Worm (Caenorhabditis elegans) whole organism, L2 larva: Measurements from ENCODE around the gene his-32.

Experiments
- C34F6.9 ChIP-seq: fragments of 150-350 bp; optimal IDR thresholded peaks from 2 replicates; lab custom pipeline; 2014; ENCODE audit warnings: missing biosample characterization, missing genetic modification characterization
- F13H6.1 ChIP-seq: sonication (generic microtip); optimal IDR thresholded peaks from 2 replicates; lab custom pipeline; 2016; ENCODE audit warnings: missing genetic modification characterization, missing compliant biosample characterization
- R02D3.7 ChIP-seq: fragments of 150-350 bp; optimal IDR thresholded peaks from 2 replicates; lab custom pipeline; 2014; ENCODE audit warnings: missing biosample characterization, missing genetic modification characterization
- Y55F3AM.14 ChIP-seq: fragments of 200-800 bp; sonication (Bioruptor generic); optimal IDR thresholded peaks from 2 replicates; lab custom pipeline; 2018; ENCODE audit warnings: mild to moderate bottlenecking, missing genetic modification characterization, missing compliant biosample characterization
- ZK546.5 ChIP-seq: sonication (generic microtip); optimal IDR thresholded peaks from 2 replicates; lab custom pipeline; 2017; ENCODE audit warnings: missing biosample characterization, missing genetic modification characterization
- alr-1 ChIP-seq: fragments of 150-350 bp; optimal IDR thresholded peaks from 2 replicates; lab custom pipeline; 2014; ENCODE audit warnings: missing biosample characterization, missing genetic modification characterization
- aly-2 ChIP-seq: fragments of 150-350 bp; optimal IDR thresholded peaks from 2 replicates; lab custom pipeline; 2014; ENCODE audit warnings: missing biosample characterization, missing genetic modification characterization
- ama-1 ChIP-seq: fragments of 150-350 bp; optimal IDR thresholded peaks from 2 replicates; lab custom pipeline; 2018; ENCODE audit warnings: inconsistent platforms
- blmp-1 ChIP-seq: sonication (generic microtip); optimal IDR thresholded peaks from 2 replicates; lab custom pipeline; 2017; ENCODE audit warnings: missing genetic modification characterization, mild to moderate bottlenecking, missing compliant biosample characterization, antibody characterized with exemption, moderate library complexity; ENCODE audit not compliant: insufficient read depth
- ceh-16 ChIP-seq: fragments of 150-350 bp; optimal IDR thresholded peaks from 2 replicates; lab custom pipeline; 2014; ENCODE audit warnings: missing biosample characterization, missing genetic modification characterization
- ceh-82 ChIP-seq: fragments of 150-350 bp; optimal IDR thresholded peaks from 2 replicates; lab custom pipeline; 2014; ENCODE audit warnings: missing biosample characterization, missing genetic modification characterization
- crh-2 ChIP-seq: sonication (generic microtip); optimal IDR thresholded peaks from 2 replicates; lab custom pipeline; 2017; ENCODE audit warnings: missing biosample characterization, missing genetic modification characterization
- dmd-4 ChIP-seq: sonication (generic microtip); optimal IDR thresholded peaks from 2 replicates; lab custom pipeline; 2017; ENCODE audit warnings: missing biosample characterization, missing genetic modification characterization
- egl-27 ChIP-seq: sonication (generic microtip); optimal IDR thresholded peaks from 3 replicates; lab custom pipeline; 2017; ENCODE audit warnings: missing biosample characterization, missing genetic modification reagents, missing genetic modification characterization
- elt-1 ChIP-seq: fragments of 150-350 bp; optimal IDR thresholded peaks from 2 replicates; lab custom pipeline; 2014; ENCODE audit warnings: missing biosample characterization, missing genetic modification characterization
- elt-3 ChIP-seq: sonication (generic microtip); optimal IDR thresholded peaks from 2 replicates; lab custom pipeline; 2017; ENCODE audit warnings: missing biosample characterization, missing genetic modification characterization
- gmeb-1 ChIP-seq: fragments of 150-350 bp; optimal IDR thresholded peaks from 2 replicates; lab custom pipeline; 2014; ENCODE audit warnings: missing biosample characterization, missing genetic modification characterization
- lin-11 ChIP-seq: fragments of 150-350 bp; sonication (generic microtip); optimal IDR thresholded peaks from 2 replicates; lab custom pipeline; 2014; ENCODE audit warnings: missing biosample characterization, missing genetic modification characterization, inconsistent platforms, mixed read lengths
- lin-13 ChIP-seq: fragments of 150-350 bp; optimal IDR thresholded peaks from 2 replicates; lab custom pipeline; 2014; ENCODE audit warnings: missing biosample characterization, missing genetic modification reagents, missing genetic modification characterization
- lin-39 ChIP-seq: fragments of 150-350 bp; optimal IDR thresholded peaks from 2 replicates; lab custom pipeline; 2014; ENCODE audit warnings: missing biosample characterization, missing genetic modification reagents, missing genetic modification characterization
- lsy-2 ChIP-seq, 2 experiments: fragments of 150-350 bp in 1 of 2; sonication (generic microtip) in 1 of 2; optimal IDR thresholded peaks; 2 replicates each; lab custom pipeline; 2014 to 2017; ENCODE audit warnings: missing biosample characterization in 2 of 2, missing genetic modification characterization in 2 of 2
- mab-5 ChIP-seq: fragments of 150-350 bp; optimal IDR thresholded peaks from 2 replicates; lab custom pipeline; 2014; ENCODE audit warnings: missing biosample characterization, missing genetic modification characterization
- mbf-1 ChIP-seq: sonication (generic microtip); optimal IDR thresholded peaks from 2 replicates; lab custom pipeline; 2017; ENCODE audit warnings: missing biosample characterization, missing genetic modification characterization
- mdl-1 ChIP-seq, 2 experiments: fragments of 150-350 bp in 1 of 2; sonication (generic microtip) in 1 of 2; optimal IDR thresholded peaks; 2 replicates each; lab custom pipeline; 2017; ENCODE audit warnings: missing biosample characterization in 2 of 2, missing genetic modification characterization in 2 of 2
- nhr-10 ChIP-seq: sonication (generic microtip); optimal IDR thresholded peaks from 2 replicates; lab custom pipeline; 2017; ENCODE audit warnings: missing biosample characterization, missing genetic modification characterization
- nhr-11 ChIP-seq: fragments of 150-350 bp; optimal IDR thresholded peaks from 2 replicates; lab custom pipeline; 2014; ENCODE audit warnings: missing biosample characterization, missing genetic modification characterization
- nhr-12 ChIP-seq: fragments of 150-350 bp; optimal IDR thresholded peaks from 2 replicates; lab custom pipeline; 2014; ENCODE audit warnings: missing biosample characterization, missing genetic modification characterization
- nhr-129 ChIP-seq: fragments of 150-350 bp; optimal IDR thresholded peaks from 2 replicates; lab custom pipeline; 2014; ENCODE audit warnings: missing biosample characterization, missing genetic modification characterization
- nhr-21 ChIP-seq: fragments of 150-350 bp; optimal IDR thresholded peaks from 2 replicates; lab custom pipeline; 2014; ENCODE audit warnings: missing biosample characterization, missing genetic modification characterization
- nhr-23 ChIP-seq: fragments of 150-350 bp; optimal IDR thresholded peaks from 2 replicates; lab custom pipeline; 2014; ENCODE audit warnings: missing biosample characterization, missing genetic modification reagents, missing genetic modification characterization
- nhr-237 ChIP-seq: fragments of 150-350 bp; optimal IDR thresholded peaks from 2 replicates; lab custom pipeline; 2014; ENCODE audit warnings: missing biosample characterization, missing genetic modification characterization
- nhr-25 ChIP-seq: fragments of 150-350 bp; sonication (generic microtip); optimal IDR thresholded peaks from 3 replicates; lab custom pipeline; 2014; ENCODE audit warnings: missing biosample characterization, missing genetic modification characterization
- nhr-6 ChIP-seq: fragments of 150-350 bp; optimal IDR thresholded peaks from 2 replicates; lab custom pipeline; 2014; ENCODE audit warnings: missing biosample characterization, missing genetic modification characterization
- nhr-77 ChIP-seq: fragments of 150-350 bp; optimal IDR thresholded peaks from 2 replicates; lab custom pipeline; 2014; ENCODE audit warnings: missing biosample characterization, missing genetic modification characterization
- peb-1 ChIP-seq: fragments of 150-350 bp; optimal IDR thresholded peaks from 2 replicates; lab custom pipeline; 2014; ENCODE audit warnings: missing biosample characterization, missing genetic modification characterization
- sem-4 ChIP-seq: fragments of 150-350 bp; optimal IDR thresholded peaks from 2 replicates; lab custom pipeline; 2014; ENCODE audit warnings: missing biosample characterization, missing genetic modification reagents, missing genetic modification characterization
- skn-1 ChIP-seq: sonication (generic microtip); optimal IDR thresholded peaks from 2 replicates; lab custom pipeline; 2017; ENCODE audit warnings: missing biosample characterization, missing genetic modification characterization
- sma-3 ChIP-seq: sonication (generic microtip); optimal IDR thresholded peaks from 2 replicates; lab custom pipeline; 2016; ENCODE audit warnings: missing genetic modification reagents, missing genetic modification characterization, missing compliant biosample characterization
- sma-9 ChIP-seq, 2 experiments: fragments of 150-350 bp in 1 of 2; sonication (generic microtip) in 1 of 2; optimal IDR thresholded peaks; 2 replicates each; lab custom pipeline; 2014 to 2016; ENCODE audit warnings: missing genetic modification characterization in 2 of 2, mild to moderate bottlenecking in 1 of 2, missing biosample characterization in 1 of 2, missing compliant biosample characterization in 1 of 2, missing genetic modification reagents in 1 of 2, moderate library complexity in 1 of 2
- snpc-4 ChIP-seq: fragments of 150-350 bp; optimal IDR thresholded peaks from 2 replicates; lab custom pipeline; 2014; ENCODE audit warnings: missing biosample characterization, missing genetic modification characterization
- unc-55 ChIP-seq: fragments of 150-350 bp; sonication (generic microtip); optimal IDR thresholded peaks from 3 replicates; lab custom pipeline; 2014; ENCODE audit warnings: missing biosample characterization, missing genetic modification reagents, missing genetic modification characterization
- unc-62 ChIP-seq: fragments of 150-350 bp; optimal IDR thresholded peaks from 2 replicates; lab custom pipeline; 2014; ENCODE audit warnings: missing biosample characterization, missing genetic modification reagents, missing genetic modification characterization
- zag-1 ChIP-seq: fragments of 150-350 bp; optimal IDR thresholded peaks from 2 replicates; lab custom pipeline; 2014; ENCODE audit warnings: missing biosample characterization, missing genetic modification characterization
- ztf-1 ChIP-seq: fragments of 200-800 bp; sonication (Bioruptor generic); conservative IDR thresholded peaks from 2 replicates; pipeline ENCODE4 v1.3.6; 2022; ENCODE audit warnings: missing genetic modification characterization, missing compliant biosample characterization
- ztf-11 ChIP-seq: sonication (generic microtip); optimal IDR thresholded peaks from 2 replicates; lab custom pipeline; 2017; ENCODE audit warnings: missing biosample characterization, missing genetic modification characterization

his-32 gene

ce11 chrIV:8377501-8377900 lies 43.4 kb downstream of the his-32 start, which contains the start of gene D2096.7:
D2096.7 (minus strand) TSS chrIV:8377630.
- TF ChIP-seq nhr-11: no peak
- no peak for TF ChIP-seq R02D3.7 (tag; lab: Kevin White, UChicago)
- peak; percentile 20 for TF ChIP-seq crh-2 (tag; lab: Kevin White, UChicago)
- no peak for TF ChIP-seq nhr-12 (tag; lab: Kevin White, UChicago)
- TF ChIP-seq ceh-82 (tag; lab: Kevin White, UChicago): no peak
- no peak for TF ChIP-seq lin-13 (GFP tag; lab: Kevin White, UChicago)
- TF ChIP-seq peb-1 (tag; lab: Kevin White, UChicago): no peak
- TF ChIP-seq Y55F3AM.14 (GFP tag; lab: Kevin White, UChicago): peak; percentile 3
- no peak for TF ChIP-seq nhr-21

- TF ChIP-seq nhr-237 (no peak), nhr-11 (no peak), lin-11 (tag; lab: Kevin White, UChicago) (no peak), ceh-16 (tag; lab: Kevin White, UChicago) (no peak), skn-1 (no peak), mab-5 (tag; lab: Kevin White, UChicago) (no peak), R02D3.7 (tag; lab: Kevin White, UChicago) (no peak), blmp-1 (tag; lab: Kevin White, UChicago) (no peak), nhr-10 (tag; lab: Kevin White, UChicago) (no peak), mbf-1 (tag; lab: Kevin White, UChicago) (no peak), unc-55 (no peak), F13H6.1 (tag; lab: Kevin White, UChicago) (no peak), lin-39 (tag; lab: Kevin White, UChicago) (no peak), nhr-6 (tag; lab: Kevin White, UChicago) (no peak), egl-27 (tag; lab: Kevin White, UChicago) (no peak), unc-62 (no peak), sem-4 (tag; lab: Kevin White, UChicago) (no peak), lin-13 (GFP tag; lab: Kevin White, UChicago) (no peak)
- TF ChIP-seq, all 48 proteins: peak for 0
These were observed 44.2 kb downstream of the his-32 start for ce11 chrIV:8378280-8378679.

DNA sequence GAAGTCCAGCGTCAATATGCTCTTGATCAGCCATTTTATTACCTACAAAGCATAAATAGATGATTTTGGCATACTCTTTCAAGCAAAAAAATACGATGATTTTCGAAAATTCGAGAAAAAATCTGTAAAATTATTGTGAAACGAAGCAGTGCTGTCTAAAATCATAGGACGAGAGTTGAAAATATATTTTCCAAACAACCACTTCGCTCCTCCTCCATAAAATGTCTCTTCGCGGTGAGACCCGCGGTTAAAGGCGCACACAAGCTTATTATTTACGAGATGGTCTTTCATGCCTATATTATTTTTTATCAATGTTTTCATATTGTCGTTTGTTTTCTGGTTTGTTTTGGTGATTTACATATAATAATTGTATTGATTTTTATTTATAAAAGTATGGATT lies 45.2 kb downstream of the his-32 start, which contains the start of gene nap-1:
Gene nap-1 (minus strand): TSS at position 42 of the 400 bp plus-strand sequence.
- TF ChIP-seq C34F6.9 (tag; lab: Kevin White, UChicago) (peak; percentile 88), nhr-77 (no peak), nhr-10 (tag; lab: Kevin White, UChicago) (no peak), lin-39 (tag; lab: Kevin White, UChicago) (no peak), snpc-4 (tag; lab: Kevin White, UChicago) (peak; percentile 66), sem-4 (tag; lab: Kevin White, UChicago) (peak; percentile 0), nhr-129 (tag; lab: Kevin White, UChicago) (peak; percentile 87), mbf-1 (tag; lab: Kevin White, UChicago) (no peak), nhr-237 (no peak), aly-2 (no peak), nhr-12 (tag; lab: Kevin White, UChicago) (no peak), unc-55 (peak; percentile 95), nhr-25 (tag; lab: Kevin White, UChicago) (peak; percentile 73), gmeb-1 (tag; lab: Kevin White, UChicago) (peak; percentile 76), ztf-1 (no peak), lin-13 (GFP tag; lab: Kevin White, UChicago) (peak; percentile 63), peb-1 (tag; lab: Kevin White, UChicago) (no peak), nhr-21 (peak; percentile 55), F13H6.1 (tag; lab: Kevin White, UChicago) (peak; percentile 46), ZK546.5 (tag; lab: Kevin White, UChicago) (peak; percentile 8), alr-1 (tag; lab: Kevin White, UChicago) (no peak), blmp-1 (tag; lab: Kevin White, UChicago) (no peak), unc-62 (no peak), elt-1 (tag; lab: Kevin White, UChicago) (no peak), lsy-2 (tag; optimal IDR thresholded peaks at IDR 0.05; lab: Kevin White, UChicago) (peak; percentile 63 to 90), ama-1 (lab: Kevin White, UChicago) (no peak), R02D3.7 (tag; lab: Kevin White, UChicago) (peak; percentile 90), crh-2 (tag; lab: Kevin White, UChicago) (peak; percentile 73), zag-1 (tag; lab: Kevin White, UChicago) (no peak), mab-5 (tag; lab: Kevin White, UChicago) (peak; percentile 53), mdl-1 (tag; optimal IDR thresholded peaks at IDR 0.05; lab: Kevin White, UChicago) (peak in 1 of 2 experiments; percentile 11), ztf-11 (tag; lab: Kevin White, UChicago) (no peak), Y55F3AM.14 (GFP tag; lab: Kevin White, UChicago) (no peak), dmd-4 (tag; lab: Kevin White, UChicago) (no peak), ceh-82 (tag; lab: Kevin White, UChicago) (peak; percentile 19), nhr-23 (tag; lab: Kevin White, UChicago) (no peak), nhr-11 (no peak), sma-9 (GFP tag; optimal IDR thresholded peaks at IDR 0.05; lab: Kevin White, UChicago) (peak; percentile 71), sma-9 (tag; optimal IDR thresholded peaks at IDR 0.05; lab: Kevin White, UChicago) (no peak), lin-11 (tag; lab: Kevin White, UChicago) (peak; percentile 2), nhr-6 (tag; lab: Kevin White, UChicago) (no peak), sma-3 (GFP tag; lab: Kevin White, UChicago) (peak; percentile 44), skn-1 (peak; percentile 17), egl-27 (tag; lab: Kevin White, UChicago) (no peak), elt-3 (tag; lab: Kevin White, UChicago) (no peak)
